Comparison of ENCODE assay signal across 1 fruit fly cellular context in the genomic region with DNA sequence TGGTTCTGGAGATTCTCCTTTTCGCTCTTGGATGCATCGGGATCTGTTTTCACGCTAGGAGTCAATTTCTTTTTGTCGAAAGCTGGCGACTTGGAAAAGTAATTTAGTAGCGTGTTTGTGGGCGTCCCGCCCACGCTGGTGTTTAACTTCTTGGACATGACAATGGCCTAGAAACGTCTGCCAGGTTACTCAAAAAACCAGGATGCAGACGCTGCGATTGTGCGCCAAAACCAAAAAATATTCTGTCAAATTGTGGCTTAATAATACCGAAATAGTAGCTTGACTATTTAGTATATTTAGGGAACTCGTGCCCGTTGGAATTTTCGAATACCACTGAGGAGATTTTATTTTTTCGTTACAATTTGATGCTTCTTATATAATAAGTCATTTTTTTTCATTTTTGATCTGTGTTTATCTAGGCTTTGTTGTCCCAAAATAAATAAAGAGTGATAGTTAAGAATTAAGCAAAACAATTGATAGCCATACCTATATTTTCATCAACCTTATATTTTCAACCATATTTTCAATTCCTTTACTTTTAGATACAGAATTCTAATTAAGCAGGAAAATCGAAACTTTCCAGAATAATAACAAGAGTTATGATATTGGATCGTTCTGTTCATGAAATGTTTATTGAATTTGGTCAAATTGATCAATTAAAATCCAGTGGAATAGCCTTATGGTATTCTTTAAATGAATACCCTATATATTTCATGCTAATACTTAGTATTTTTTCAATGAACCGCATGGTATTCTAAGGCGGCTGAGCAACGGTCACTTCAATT.
TF ChIP-seq lines count a peak whose summit lies in the region.

A gene (minus strand): TSS at position 233 of the 785 bp plus-strand sequence.
A gene (plus strand): TSS at position 771 of the 785 bp plus-strand sequence.

TF ChIP-seq in whole organism, embryonic, 481 proteins besides CTCF, POLR2A, EP300 and RAD21 (continued from another document and continues in another):
- TF ChIP-seq ranshi (GFP tag; IDR thresholded peaks at IDR 0.05; lab: Robert Waterston, UW): peak; percentile 67; the same call in 1 of the 2 replicates
- TF ChIP-seq seq (GFP tag; IDR thresholded peaks at IDR 0.05; lab: Robert Waterston, UW): 0 out of 2 replicates have a peak, but pooled peaks have one; percentile 33
- no peak for TF ChIP-seq bowl (GFP tag; IDR thresholded peaks at IDR 0.05; lab: Robert Waterston, UW)
- 0 out of 3 replicates have a peak, but pooled peaks have one; percentile 47 for TF ChIP-seq B-H1 (GFP tag; IDR thresholded peaks at IDR 0.05; lab: Robert Waterston, UW)
- TF ChIP-seq hth (optimal IDR thresholded peaks at IDR 0.05; lab: Kevin White, UChicago): no peak
- no peak for TF ChIP-seq nau (GFP tag; optimal IDR thresholded peaks at IDR 0.05; lab: Kevin White, UChicago)
- no peak for TF ChIP-seq CG32767 (GFP tag; IDR thresholded peaks at IDR 0.05; lab: Robert Waterston, UW)
- TF ChIP-seq CG18262 (tag; optimal IDR thresholded peaks at IDR 0.05; lab: Kevin White, UChicago): peak; percentile 70
- TF ChIP-seq CG12391 (tag; optimal IDR thresholded peaks at IDR 0.05; lab: Kevin White, UChicago): peak; percentile 87
- TF ChIP-seq sens-2 (GFP tag; IDR thresholded peaks at IDR 0.05; lab: Robert Waterston, UW): no peak
- no peak for TF ChIP-seq pfk (GFP tag; optimal IDR thresholded peaks at IDR 0.05; lab: Kevin White, UChicago)
- no peak for TF ChIP-seq aop (GFP tag; IDR thresholded peaks at IDR 0.05; lab: Robert Waterston, UW)
- TF ChIP-seq CG8388 (GFP tag; optimal IDR thresholded peaks at IDR 0.05; lab: Kevin White, UChicago): peak; percentile 38
- TF ChIP-seq ham (GFP tag; IDR thresholded peaks at IDR 0.05; lab: Robert Waterston, UW): no peak
- no peak for TF ChIP-seq Drgx (GFP tag; IDR thresholded peaks at IDR 0.05; lab: Robert Waterston, UW)
- TF ChIP-seq CG7357 (GFP tag; IDR thresholded peaks at IDR 0.05; lab: Robert Waterston, UW): peak; percentile 64; the same call in 2 of the 3 replicates
- no peak for TF ChIP-seq eve (GFP tag; optimal IDR thresholded peaks at IDR 0.05; lab: Kevin White, UChicago)
- no peak for TF ChIP-seq CG13894 (tag; optimal IDR thresholded peaks at IDR 0.05; lab: Kevin White, UChicago)
- no peak for TF ChIP-seq CG4730 (GFP tag; IDR thresholded peaks at IDR 0.05; lab: Robert Waterston, UW)
- TF ChIP-seq Side (GFP tag; optimal IDR thresholded peaks at IDR 0.05; lab: Kevin White, UChicago): peak; percentile 24
- no peak for TF ChIP-seq CG10565 (GFP tag; optimal IDR thresholded peaks at IDR 0.05; lab: Kevin White, UChicago)
- no peak for TF ChIP-seq Bgb (GFP tag; IDR thresholded peaks at IDR 0.05; lab: Robert Waterston, UW; ENCODE audit: partially characterized antibody)
- no peak for TF ChIP-seq hkb (optimal IDR thresholded peaks at IDR 0.05; lab: Kevin White, UChicago)
- no peak for TF ChIP-seq hkb (GFP tag; IDR thresholded peaks at IDR 0.05; lab: Robert Waterston, UW)
- no peak for TF ChIP-seq CG6765 (GFP tag; optimal IDR thresholded peaks at IDR 0.05; lab: Kevin White, UChicago)
- TF ChIP-seq CG7271 (tag; optimal IDR thresholded peaks at IDR 0.05; lab: Kevin White, UChicago): no peak
- peak; percentile 43 for TF ChIP-seq CG2116 (GFP tag; optimal IDR thresholded peaks at IDR 0.05; lab: Kevin White, UChicago)
- peak; percentile 72 for TF ChIP-seq twi (tag; optimal IDR thresholded peaks at IDR 0.05; lab: Kevin White, UChicago)
- TF ChIP-seq z (GFP tag; IDR thresholded peaks at IDR 0.05; lab: Robert Waterston, UW): no peak
- TF ChIP-seq CG17385 (GFP tag; optimal IDR thresholded peaks at IDR 0.05; lab: Kevin White, UChicago): peak; percentile 59
- peak; percentile 85 for TF ChIP-seq Ssrp (tag; optimal IDR thresholded peaks at IDR 0.05; lab: Kevin White, UChicago)
- peak; percentile 80 for TF ChIP-seq Xbp1 (GFP tag; optimal IDR thresholded peaks at IDR 0.05; lab: Kevin White, UChicago)
- TF ChIP-seq CG2199 (GFP tag; IDR thresholded peaks at IDR 0.05; lab: Robert Waterston, UW): no peak
- no peak; the same call in 1 of the 2 replicates for TF ChIP-seq MBD-R2 (GFP tag; IDR thresholded peaks at IDR 0.05; lab: Robert Waterston, UW)
- no peak for TF ChIP-seq vnd (GFP tag; IDR thresholded peaks at IDR 0.05; lab: Robert Waterston, UW; ENCODE audit: partially characterized antibody)
- TF ChIP-seq Sry-δ (GFP tag; optimal IDR thresholded peaks at IDR 0.05; lab: Kevin White, UChicago): peak; percentile 48
- TF ChIP-seq Spps (tag; optimal IDR thresholded peaks at IDR 0.05; lab: Kevin White, UChicago): peak; percentile 47
- no peak for TF ChIP-seq CG4707 (GFP tag; optimal IDR thresholded peaks at IDR 0.05; lab: Kevin White, UChicago)
- TF ChIP-seq CG2120 (GFP tag; optimal IDR thresholded peaks at IDR 0.05; lab: Kevin White, UChicago): peak; percentile 85
- TF ChIP-seq CG16863 (GFP tag; optimal IDR thresholded peaks at IDR 0.05; lab: Kevin White, UChicago): peak; percentile 56
- no peak for TF ChIP-seq br (optimal IDR thresholded peaks at IDR 0.05; lab: Kevin White, UChicago)
- TF ChIP-seq Atf-2 (GFP tag; optimal IDR thresholded peaks at IDR 0.05; lab: Kevin White, UChicago): peak; percentile 70
- peak; percentile 91 for TF ChIP-seq Meics (GFP tag; optimal IDR thresholded peaks at IDR 0.05; lab: Kevin White, UChicago)
- no peak for TF ChIP-seq lbe (GFP tag; optimal IDR thresholded peaks at IDR 0.05; lab: Kevin White, UChicago)
- TF ChIP-seq dpn (GFP tag; optimal IDR thresholded peaks at IDR 0.05; lab: Kevin White, UChicago): peak; percentile 71 to 78
- TF ChIP-seq CG18011 (GFP tag; optimal IDR thresholded peaks at IDR 0.05; lab: Kevin White, UChicago): no peak
- TF ChIP-seq tap (tag; optimal IDR thresholded peaks at IDR 0.05; lab: Kevin White, UChicago): peak; percentile 40
- no peak for TF ChIP-seq Taf1 (GFP tag; IDR thresholded peaks at IDR 0.05; lab: Robert Waterston, UW)
- peak; percentile 60 for TF ChIP-seq CG9215 (GFP tag; IDR thresholded peaks at IDR 0.05; lab: Robert Waterston, UW)
- TF ChIP-seq repo (GFP tag; optimal IDR thresholded peaks at IDR 0.05; lab: Kevin White, UChicago): no peak
- no peak for TF ChIP-seq Lpt (GFP tag; optimal IDR thresholded peaks at IDR 0.05; lab: Kevin White, UChicago)
- peak; percentile 79 for TF ChIP-seq Chrac-16 (GFP tag; optimal IDR thresholded peaks at IDR 0.05; lab: Kevin White, UChicago)
- TF ChIP-seq Bteb2 (GFP tag; optimal IDR thresholded peaks at IDR 0.05; lab: Kevin White, UChicago): peak; percentile 62
- peak; percentile 84 for TF ChIP-seq CG14710 (tag; optimal IDR thresholded peaks at IDR 0.05; lab: Kevin White, UChicago)
- TF ChIP-seq CG11723 (GFP tag; optimal IDR thresholded peaks at IDR 0.05; lab: Kevin White, UChicago): no peak
- no peak for TF ChIP-seq HLHmδ (GFP tag; optimal IDR thresholded peaks at IDR 0.05; lab: Kevin White, UChicago)
- no peak for TF ChIP-seq MTF-1 (GFP tag; optimal IDR thresholded peaks at IDR 0.05; lab: Kevin White, UChicago; ENCODE audit: borderline replicate concordance)
- TF ChIP-seq CG11696 (GFP tag; IDR thresholded peaks at IDR 0.05; lab: Robert Waterston, UW): no peak
- no peak for TF ChIP-seq TFAM (GFP tag; optimal IDR thresholded peaks at IDR 0.05; lab: Kevin White, UChicago)
- peak; percentile 78 for TF ChIP-seq Oli (tag; optimal IDR thresholded peaks at IDR 0.05; lab: Kevin White, UChicago)
- TF ChIP-seq Sry-β (GFP tag; optimal IDR thresholded peaks at IDR 0.05; lab: Kevin White, UChicago): peak; percentile 13
- no peak for TF ChIP-seq CG14965 (GFP tag; optimal IDR thresholded peaks at IDR 0.05; lab: Kevin White, UChicago; ENCODE audit: borderline replicate concordance)
- TF ChIP-seq dm (GFP tag; optimal IDR thresholded peaks at IDR 0.05; lab: Kevin White, UChicago): peak; percentile 3
- no peak for TF ChIP-seq bbx (GFP tag; IDR thresholded peaks at IDR 0.05; lab: Robert Waterston, UW; ENCODE audit: partially characterized antibody)
- TF ChIP-seq Doc3 (GFP tag; IDR thresholded peaks at IDR 0.05; lab: Robert Waterston, UW; ENCODE audit: partially characterized antibody): no peak
- no peak for TF ChIP-seq CG1647 (GFP tag; optimal IDR thresholded peaks at IDR 0.05; lab: Kevin White, UChicago)
- TF ChIP-seq CG1529 (GFP tag; optimal IDR thresholded peaks at IDR 0.05; lab: Kevin White, UChicago): peak; percentile 38
- TF ChIP-seq crc (GFP tag; optimal IDR thresholded peaks at IDR 0.05; lab: Kevin White, UChicago): peak; percentile 36
- TF ChIP-seq NK7.1 (GFP tag; optimal IDR thresholded peaks at IDR 0.05; lab: Kevin White, UChicago): no peak
- peak; percentile 59; the same call in 1 of the 2 replicates for TF ChIP-seq CG31441 (GFP tag; IDR thresholded peaks at IDR 0.05; lab: Robert Waterston, UW)
- TF ChIP-seq CG11398 (GFP tag; optimal IDR thresholded peaks at IDR 0.05; lab: Kevin White, UChicago): no peak
- peak; percentile 67 for TF ChIP-seq Ada2b (GFP tag; IDR thresholded peaks at IDR 0.05; lab: Robert Waterston, UW)
- TF ChIP-seq CG10959 (GFP tag; IDR thresholded peaks at IDR 0.05; lab: Robert Waterston, UW): no peak
- TF ChIP-seq gsb-n (tag; optimal IDR thresholded peaks at IDR 0.05; lab: Kevin White, UChicago): no peak
- TF ChIP-seq amos (GFP tag; IDR thresholded peaks at IDR 0.05; lab: Robert Waterston, UW; ENCODE audit: partially characterized antibody): no peak
- peak; percentile 59 for TF ChIP-seq CG8290 (GFP tag; optimal IDR thresholded peaks at IDR 0.05; lab: Kevin White, UChicago)
- no peak for TF ChIP-seq CG8290 (tag; optimal IDR thresholded peaks at IDR 0.05; lab: Kevin White, UChicago)
- TF ChIP-seq CG7745 (tag; optimal IDR thresholded peaks at IDR 0.05; lab: Kevin White, UChicago): no peak
- peak; percentile 72 for TF ChIP-seq CG10209 (GFP tag; optimal IDR thresholded peaks at IDR 0.05; lab: Kevin White, UChicago)
- no peak for TF ChIP-seq Jarid2 (GFP tag; optimal IDR thresholded peaks at IDR 0.05; lab: Kevin White, UChicago)
- 0 out of 2 replicates have a peak, but pooled peaks have one; percentile 32 for TF ChIP-seq H2.0 (GFP tag; IDR thresholded peaks at IDR 0.05; lab: Robert Waterston, UW)
- peak; percentile 72 for TF ChIP-seq lilli (GFP tag; optimal IDR thresholded peaks at IDR 0.05; lab: Kevin White, UChicago)
- no peak for TF ChIP-seq ato (GFP tag; IDR thresholded peaks at IDR 0.05; lab: Robert Waterston, UW; ENCODE audit: partially characterized antibody)
- TF ChIP-seq Fer1 (GFP tag; optimal IDR thresholded peaks at IDR 0.05; lab: Kevin White, UChicago): peak; percentile 40
- peak; percentile 51 for TF ChIP-seq Dp (GFP tag; optimal IDR thresholded peaks at IDR 0.05; lab: Kevin White, UChicago)
- TF ChIP-seq CG4404 (GFP tag; IDR thresholded peaks at IDR 0.05; lab: Robert Waterston, UW): 0 out of 2 replicates have a peak, but pooled peaks have one; percentile 23
- TF ChIP-seq insv (GFP tag; optimal IDR thresholded peaks at IDR 0.05; lab: Kevin White, UChicago): peak in 1 of 2 experiments; percentile 23
- peak; percentile 27; the same call in 1 of the 2 replicates for TF ChIP-seq NFAT (GFP tag; IDR thresholded peaks at IDR 0.05; lab: Robert Waterston, UW)
- TF ChIP-seq CG10654 (GFP tag; optimal IDR thresholded peaks at IDR 0.05; lab: Kevin White, UChicago): peak; percentile 52
- TF ChIP-seq run (tag; optimal IDR thresholded peaks at IDR 0.05; lab: Kevin White, UChicago): no peak
- TF ChIP-seq Mad (GFP tag; optimal IDR thresholded peaks at IDR 0.05; lab: Kevin White, UChicago): no peak
- TF ChIP-seq dysf (GFP tag; IDR thresholded peaks at IDR 0.05; lab: Robert Waterston, UW): peak; percentile 72; the same call in 2 of the 3 replicates
- peak; percentile 54 for TF ChIP-seq CG32532 (GFP tag; IDR thresholded peaks at IDR 0.05; lab: Robert Waterston, UW)
- TF ChIP-seq CG9817 (tag; optimal IDR thresholded peaks at IDR 0.05; lab: Kevin White, UChicago): peak; percentile 64
- no peak for TF ChIP-seq tna (GFP tag; IDR thresholded peaks at IDR 0.05; lab: Robert Waterston, UW; ENCODE audit: partially characterized antibody)
- TF ChIP-seq CG3838 (GFP tag; optimal IDR thresholded peaks at IDR 0.05; lab: Kevin White, UChicago): no peak
- no peak for TF ChIP-seq dmrt99B (tag; optimal IDR thresholded peaks at IDR 0.05; lab: Kevin White, UChicago)
- TF ChIP-seq CG17568 (GFP tag; optimal IDR thresholded peaks at IDR 0.05; lab: Kevin White, UChicago): no peak
- TF ChIP-seq tup (GFP tag; optimal IDR thresholded peaks at IDR 0.05; lab: Kevin White, UChicago): no peak
- TF ChIP-seq MESR4 (GFP tag; optimal IDR thresholded peaks at IDR 0.05; lab: Kevin White, UChicago): peak; percentile 1
- TF ChIP-seq fd64A (GFP tag; optimal IDR thresholded peaks at IDR 0.05; lab: Kevin White, UChicago): no peak
- TF ChIP-seq pita (GFP tag; optimal IDR thresholded peaks at IDR 0.05; lab: Kevin White, UChicago): no peak
- TF ChIP-seq CG31365 (tag; optimal IDR thresholded peaks at IDR 0.05; lab: Kevin White, UChicago): no peak
- TF ChIP-seq lmd (GFP tag; IDR thresholded peaks at IDR 0.05; lab: Robert Waterston, UW): peak; percentile 58
- no peak for TF ChIP-seq org-1 (GFP tag; optimal IDR thresholded peaks at IDR 0.05; lab: Kevin White, UChicago)
- TF ChIP-seq knrl (GFP tag; IDR thresholded peaks at IDR 0.05; lab: Robert Waterston, UW; ENCODE audit: partially characterized antibody): no peak
- TF ChIP-seq grau (tag; optimal IDR thresholded peaks at IDR 0.05; lab: Kevin White, UChicago): peak; percentile 82
- peak; percentile 14 for TF ChIP-seq CG15514 (GFP tag; optimal IDR thresholded peaks at IDR 0.05; lab: Kevin White, UChicago)
- TF ChIP-seq kni (GFP tag; optimal IDR thresholded peaks at IDR 0.05; lab: Kevin White, UChicago): no peak
- TF ChIP-seq crp (GFP tag; optimal IDR thresholded peaks at IDR 0.05; lab: Kevin White, UChicago): peak in 1 of 2 experiments; percentile 28
- no peak for TF ChIP-seq unc-4 (GFP tag; IDR thresholded peaks at IDR 0.05; lab: Robert Waterston, UW; ENCODE audit: partially characterized antibody)
- peak; percentile 75 for TF ChIP-seq bab2 (GFP tag; optimal IDR thresholded peaks at IDR 0.05; lab: Kevin White, UChicago)
- TF ChIP-seq sr (GFP tag; IDR thresholded peaks at IDR 0.05; lab: Robert Waterston, UW): no peak
- peak; percentile 5 to 75 for TF ChIP-seq chif (GFP tag; optimal IDR thresholded peaks at IDR 0.05; lab: Kevin White, UChicago)
- TF ChIP-seq ab (GFP tag; optimal IDR thresholded peaks at IDR 0.05; lab: Kevin White, UChicago): no peak
- TF ChIP-seq gcm (GFP tag; optimal IDR thresholded peaks at IDR 0.05; lab: Kevin White, UChicago): no peak
- no peak for TF ChIP-seq ERR (GFP tag; optimal IDR thresholded peaks at IDR 0.05; lab: Kevin White, UChicago)
- no peak for TF ChIP-seq CG43689 (GFP tag; IDR thresholded peaks at IDR 0.05; lab: Robert Waterston, UW)
- peak; percentile 78 for TF ChIP-seq CG1602 (GFP tag; optimal IDR thresholded peaks at IDR 0.05; lab: Kevin White, UChicago)
- TF ChIP-seq mam (GFP tag; optimal IDR thresholded peaks at IDR 0.05; lab: Kevin White, UChicago): peak; percentile 79
- TF ChIP-seq Six4 (GFP tag; optimal IDR thresholded peaks at IDR 0.05; lab: Kevin White, UChicago): peak; percentile 68
